Fruit fly (Drosophila melanogaster): ENCODE data around the gene CG32726.

DNA sequence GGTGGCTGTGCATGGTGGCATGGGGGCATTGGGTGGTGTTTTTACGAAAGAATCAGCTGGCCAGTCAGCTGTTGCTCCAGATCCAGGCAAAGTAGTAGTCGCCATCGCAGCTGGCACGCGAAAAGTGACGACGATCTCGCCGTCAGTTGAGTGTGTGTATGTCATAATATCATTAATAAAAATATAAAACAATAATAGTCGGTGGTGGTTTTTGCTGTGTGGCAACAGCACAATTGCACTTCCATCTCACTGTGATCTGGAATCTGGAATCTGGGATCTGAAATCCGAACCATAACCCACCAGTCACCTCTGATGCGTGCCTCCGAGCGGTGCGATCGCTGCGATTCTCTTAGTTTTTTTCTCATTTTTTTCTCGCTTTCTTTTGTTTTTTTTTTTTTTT is 7.2 kb downstream of the CG32726 start, which contains the start of gene rumpel:
- no peak for TF ChIP-seq lola (GFP tag; optimal IDR thresholded peaks at IDR 0.05)
- TF ChIP-seq pan (optimal IDR thresholded peaks at IDR 0.05): no peak
- TF ChIP-seq woc (GFP tag; optimal IDR thresholded peaks at IDR 0.05): no peak
- TF ChIP-seq Dif (GFP tag; optimal IDR thresholded peaks at IDR 0.05; ENCODE audit: partially characterized antibody): no peak

Data from whole organism, wandering third instar larva.